Fruit fly (Drosophila melanogaster) whole organism, embryonic: Measurements from ENCODE around the gene CG12009.
A peak's percentile ranks its signal among the peaks of the same experiment; 100 is the strongest.

ENCODE experiments used
- Atf-2 ChIP-seq: fragments of 200-800 bp; sonication (Bioruptor generic); optimal IDR thresholded peaks from 2 replicates; lab custom pipeline; 2016; ENCODE audit warnings: missing biosample characterization, missing genetic modification characterization
- Awh ChIP-seq: fragments of 200-800 bp; sonication (Bioruptor generic); IDR thresholded peaks from 2 replicates; pipeline ENCODE4, ENCODE4 v1.3.6; 2022; ENCODE audit warnings: missing biosample characterization, missing genetic modification characterization
- B-H1 ChIP-seq: fragments of 200-800 bp; sonication (Bioruptor generic); IDR thresholded peaks from 3 replicates; pipeline ENCODE4 v1.3.6; 2022; ENCODE audit warnings: missing biosample characterization, missing genetic modification characterization
- CG1024 ChIP-seq: fragments of 200-800 bp; sonication (Bioruptor generic); IDR thresholded peaks from 2 replicates; pipeline ENCODE4 v1.3.6; 2022; ENCODE audit warnings: missing biosample characterization, missing genetic modification characterization
- CG12769 ChIP-seq: fragments of 200-800 bp; sonication (Bioruptor generic); optimal IDR thresholded peaks from 2 replicates; lab custom pipeline; 2019; ENCODE audit warnings: missing biosample characterization, mild to moderate bottlenecking, missing genetic modification characterization, moderate library complexity
- CG13296 ChIP-seq: fragments of 200-800 bp; sonication (Bioruptor generic); optimal IDR thresholded peaks from 3 replicates; lab custom pipeline; 2018; ENCODE audit warnings: missing biosample characterization, mild to moderate bottlenecking, missing genetic modification characterization
- CG1602 ChIP-seq: fragments of 200-800 bp; sonication (Bioruptor generic); optimal IDR thresholded peaks from 3 replicates; lab custom pipeline; 2016; ENCODE audit warnings: missing biosample characterization, missing genetic modification characterization
- CG18011 ChIP-seq: fragments of 200-800 bp; sonication (Bioruptor generic); optimal IDR thresholded peaks from 2 replicates; lab custom pipeline; 2017; ENCODE audit warnings: missing biosample characterization, missing genetic modification characterization, mild to moderate bottlenecking, moderate library complexity, missing genotype
- CG18262 ChIP-seq: fragments of 200-800 bp; optimal IDR thresholded peaks from 3 replicates; lab custom pipeline; 2019; ENCODE audit warnings: missing biosample characterization, mild to moderate bottlenecking, missing genetic modification characterization, moderate library complexity
- CG18599 ChIP-seq: fragments of 200-800 bp; sonication (Bioruptor generic); optimal IDR thresholded peaks from 3 replicates; lab custom pipeline; 2017; ENCODE audit warnings: missing biosample characterization, missing genetic modification characterization, mild to moderate bottlenecking, moderate library complexity, missing genetic modification reagents
- CG18764 ChIP-seq: fragments of 200-800 bp; sonication (Bioruptor generic); optimal IDR thresholded peaks from 3 replicates; lab custom pipeline; 2016; ENCODE audit warnings: missing biosample characterization, missing genetic modification characterization
- CG31388 ChIP-seq: fragments of 200-800 bp; sonication (Bioruptor generic); optimal IDR thresholded peaks from 2 replicates; lab custom pipeline; 2016; ENCODE audit warnings: missing biosample characterization, missing genetic modification characterization
- CG32532 ChIP-seq: fragments of 200-800 bp; sonication (Bioruptor generic); IDR thresholded peaks from 2 replicates; pipeline ENCODE4 v1.3.6; 2022; ENCODE audit warnings: missing biosample characterization, missing genetic modification characterization
- CG6175 ChIP-seq: fragments of 200-800 bp; sonication (Bioruptor generic); IDR thresholded peaks from 3 replicates; pipeline ENCODE4 v1.3.6; 2022; ENCODE audit warnings: missing biosample characterization, missing genetic modification characterization
- CG6254 ChIP-seq: fragments of 200-800 bp; sonication (Bioruptor generic); optimal IDR thresholded peaks from 3 replicates; lab custom pipeline; 2017; ENCODE audit warnings: mild to moderate bottlenecking, missing biosample characterization, missing genetic modification reagents, missing genetic modification characterization
- CG7271 ChIP-seq: fragments of 200-800 bp; sonication (Bioruptor generic); optimal IDR thresholded peaks from 2 replicates; lab custom pipeline; 2018; ENCODE audit warnings: missing biosample characterization, mild to moderate bottlenecking, missing genetic modification characterization, moderate library complexity
- CG7556 ChIP-seq: fragments of 200-800 bp; sonication (Bioruptor generic); optimal IDR thresholded peaks from 2 replicates; lab custom pipeline; 2017; ENCODE audit warnings: missing biosample characterization, mild to moderate bottlenecking, missing genetic modification characterization
- CG8281 ChIP-seq: fragments of 200-800 bp; sonication (Bioruptor generic); optimal IDR thresholded peaks from 2 replicates; lab custom pipeline; 2018; ENCODE audit warnings: missing biosample characterization, mild to moderate bottlenecking, missing genetic modification characterization, moderate library complexity
- CG8944 ChIP-seq: fragments of 200-800 bp; sonication (Bioruptor generic); optimal IDR thresholded peaks from 3 replicates; lab custom pipeline; 2016; ENCODE audit warnings: missing biosample characterization, missing genetic modification characterization
- CG9876 ChIP-seq: fragments of 200-800 bp; sonication (Bioruptor generic); optimal IDR thresholded peaks from 2 replicates; lab custom pipeline; 2016; ENCODE audit warnings: missing biosample characterization, missing genetic modification characterization
- CoRest ChIP-seq: fragments of 200-800 bp; sonication (Bioruptor generic); optimal IDR thresholded peaks from 3 replicates; lab custom pipeline; 2018; ENCODE audit warnings: missing biosample characterization, mild to moderate bottlenecking, missing genetic modification characterization, moderate library complexity
- CrebB ChIP-seq: fragments of 200-800 bp; sonication (Bioruptor generic); optimal IDR thresholded peaks from 3 replicates; lab custom pipeline; 2018; ENCODE audit warnings: missing biosample characterization, mild to moderate bottlenecking, missing genetic modification characterization
- E2f2 ChIP-seq: fragments of 200-800 bp; sonication (Bioruptor generic); IDR thresholded peaks from 2 replicates; pipeline ENCODE4 v1.3.6; 2022; ENCODE audit warnings: missing biosample characterization, missing genetic modification characterization
- Ets97D ChIP-seq: fragments of 200-800 bp; sonication (Bioruptor generic); optimal IDR thresholded peaks from 3 replicates; lab custom pipeline; 2016; ENCODE audit warnings: missing biosample characterization, missing genetic modification characterization
- Fer3 ChIP-seq: fragments of 200-800 bp; sonication (Bioruptor generic); optimal IDR thresholded peaks from 2 replicates; lab custom pipeline; 2018; ENCODE audit warnings: missing biosample characterization, mild to moderate bottlenecking, missing genetic modification characterization, moderate library complexity
- HLHmδ ChIP-seq: fragments of 200-800 bp; sonication (Bioruptor generic); optimal IDR thresholded peaks from 2 replicates; lab custom pipeline; 2018; ENCODE audit warnings: missing biosample characterization, mild to moderate bottlenecking, missing genetic modification characterization, moderate library complexity
- Hr78 ChIP-seq, 2 experiments: fragments of 200-800 bp in 1 of 2; fragments of >200 bp in 1 of 2; sonication (Bioruptor generic) in 1 of 2; optimal IDR thresholded peaks; 2 replicates each; lab custom pipeline; 2017 to 2019; ENCODE audit warnings: missing biosample characterization in 2 of 2, missing genetic modification characterization in 2 of 2, mild to moderate bottlenecking in 1 of 2, moderate library complexity in 1 of 2
- Mrtf ChIP-seq: fragments of 200-800 bp; sonication (Bioruptor generic); IDR thresholded peaks from 3 replicates; pipeline ENCODE4 v1.3.6; 2022; ENCODE audit warnings: missing biosample characterization, missing genetic modification characterization
- Sin3A ChIP-seq: fragments of >200 bp; optimal IDR thresholded peaks from 2 replicates; lab custom pipeline; 2018
- Ssrp ChIP-seq: fragments of 200-800 bp; sonication (Bioruptor generic); optimal IDR thresholded peaks from 2 replicates; lab custom pipeline; 2018; ENCODE audit warnings: missing biosample characterization, mild to moderate bottlenecking, missing genetic modification characterization, moderate library complexity
- amos ChIP-seq: fragments of 200-800 bp; sonication (Bioruptor generic); IDR thresholded peaks from 2 replicates; pipeline ENCODE4 v1.3.6; 2022; ENCODE audit warnings: missing biosample characterization, missing genetic modification characterization; ENCODE audit not compliant: partially characterized antibody
- aop ChIP-seq: fragments of 200-800 bp; sonication (Bioruptor generic); IDR thresholded peaks from 2 replicates; pipeline ENCODE4 v1.3.6; 2022; ENCODE audit warnings: missing biosample characterization, missing genetic modification characterization
- bigmax ChIP-seq: fragments of 200-800 bp; sonication (Bioruptor generic); optimal IDR thresholded peaks from 2 replicates; lab custom pipeline; 2018; ENCODE audit warnings: missing biosample characterization, mild to moderate bottlenecking, missing genetic modification characterization
- cas ChIP-seq: fragments of 200-800 bp; sonication (Bioruptor generic); IDR thresholded peaks from 2 replicates; pipeline ENCODE4 v1.3.6; 2022; ENCODE audit warnings: missing biosample characterization, missing genetic modification characterization
- caup ChIP-seq: fragments of 200-800 bp; sonication (Bioruptor generic); optimal IDR thresholded peaks from 3 replicates; lab custom pipeline; 2017; ENCODE audit warnings: missing biosample characterization, mild to moderate bottlenecking, missing genetic modification characterization, moderate library complexity; ENCODE audit not compliant: severe bottlenecking
- disco-r ChIP-seq: fragments of 200-800 bp; sonication (Bioruptor generic); optimal IDR thresholded peaks from 2 replicates; lab custom pipeline; 2016; ENCODE audit warnings: missing biosample characterization, missing genetic modification characterization
- ems ChIP-seq: fragments of 200-800 bp; sonication (Bioruptor generic); optimal IDR thresholded peaks from 3 replicates; lab custom pipeline; 2016; ENCODE audit warnings: missing biosample characterization, missing genetic modification characterization
- fd64A ChIP-seq: fragments of 200-800 bp; sonication (Bioruptor generic); optimal IDR thresholded peaks from 3 replicates; lab custom pipeline; 2018; ENCODE audit warnings: missing biosample characterization, mild to moderate bottlenecking, missing genetic modification characterization
- gsb ChIP-seq: fragments of 200-800 bp; sonication (Bioruptor generic); IDR thresholded peaks from 2 replicates; pipeline ENCODE4 v1.3.6; 2022; ENCODE audit warnings: missing biosample characterization, missing genetic modification characterization
- jigr1 ChIP-seq: fragments of 200-800 bp; sonication (Bioruptor generic); IDR thresholded peaks from 3 replicates; pipeline ENCODE4 v1.3.6; 2022; ENCODE audit warnings: missing biosample characterization, missing genetic modification characterization
- kah ChIP-seq: fragments of 200-800 bp; sonication (Bioruptor generic); optimal IDR thresholded peaks from 2 replicates; lab custom pipeline; 2018; ENCODE audit warnings: missing biosample characterization, mild to moderate bottlenecking, missing genetic modification characterization
- ken ChIP-seq: fragments of 200-800 bp; sonication (Bioruptor generic); IDR thresholded peaks from 3 replicates; pipeline ENCODE4 v1.3.6; 2022; ENCODE audit warnings: missing biosample characterization, missing genetic modification characterization
- mam ChIP-seq: fragments of 200-800 bp; sonication (Bioruptor generic); optimal IDR thresholded peaks from 3 replicates; lab custom pipeline; 2016; ENCODE audit warnings: missing biosample characterization, missing genetic modification characterization
- nau ChIP-seq: fragments of 200-800 bp; sonication (Bioruptor generic); optimal IDR thresholded peaks from 3 replicates; lab custom pipeline; 2017; ENCODE audit warnings: missing biosample characterization, mild to moderate bottlenecking, missing genetic modification characterization, missing genetic modification reagents
- org-1 ChIP-seq: fragments of 200-800 bp; sonication (Bioruptor generic); optimal IDR thresholded peaks from 2 replicates; lab custom pipeline; 2017; ENCODE audit warnings: missing biosample characterization, missing genetic modification characterization
- row ChIP-seq: fragments of 200-800 bp; sonication (Bioruptor generic); IDR thresholded peaks from 3 replicates; pipeline ENCODE4 v1.3.6; 2022; ENCODE audit warnings: missing biosample characterization, missing genetic modification characterization
- schlank ChIP-seq: fragments of 200-800 bp; sonication (Bioruptor generic); optimal IDR thresholded peaks from 2 replicates; lab custom pipeline; 2018; ENCODE audit warnings: missing biosample characterization, mild to moderate bottlenecking, missing genetic modification characterization
- sr ChIP-seq: fragments of 200-800 bp; sonication (Bioruptor generic); IDR thresholded peaks from 3 replicates; pipeline ENCODE4 v1.3.6; 2022; ENCODE audit warnings: missing biosample characterization, missing genetic modification characterization
- toy ChIP-seq: fragments of 200-800 bp; sonication (Bioruptor generic); IDR thresholded peaks from 2 replicates; pipeline ENCODE4 v1.3.6; 2022; ENCODE audit warnings: missing biosample characterization, missing genetic modification characterization
- zen2 ChIP-seq: fragments of 200-800 bp; sonication (Bioruptor generic); IDR thresholded peaks from 3 replicates; pipeline ENCODE4 v1.3.6; 2022; ENCODE audit warnings: missing biosample characterization, missing genetic modification characterization; ENCODE audit not compliant: partially characterized antibody
- zfh2 ChIP-seq: fragments of 200-800 bp; sonication (Bioruptor generic); optimal IDR thresholded peaks from 2 replicates; lab custom pipeline; 2016; ENCODE audit warnings: missing biosample characterization, missing genetic modification characterization

Gene CG12009

dm6 chr3L:3303087-3303526 lies 11.8 kb downstream of the CG12009 start, which contains the start of gene CG14968 (continued):
- peak; percentile 97 for TF ChIP-seq CG18599
- peak; percentile 92 for TF ChIP-seq gsb (GFP tag; lab: Robert Waterston, UW)
- TF ChIP-seq Mrtf (GFP tag; lab: Robert Waterston, UW), result peak; percentile 94
- peak; percentile 91 for TF ChIP-seq CG1602
- TF ChIP-seq disco-r (GFP tag; lab: Kevin White, UChicago), result peak; percentile 24
- TF ChIP-seq amos (GFP tag; lab: Robert Waterston, UW), result no peak
- TF ChIP-seq HLHmδ (GFP tag; lab: Kevin White, UChicago), result no peak
- peak; percentile 90 for TF ChIP-seq cas (GFP tag; lab: Robert Waterston, UW)
- TF ChIP-seq zfh2 (GFP tag; lab: Kevin White, UChicago), result peak; percentile 75
- peak; percentile 97 for TF ChIP-seq Fer3
- peak; percentile 85 for TF ChIP-seq nau (GFP tag; lab: Kevin White, UChicago)
- TF ChIP-seq B-H1 (GFP tag; lab: Robert Waterston, UW), result peak; percentile 90
- TF ChIP-seq CrebB, result peak; percentile 88
- peak; percentile 93 for TF ChIP-seq CG13296 (GFP tag; lab: Kevin White, UChicago)
- TF ChIP-seq fd64A (GFP tag; lab: Kevin White, UChicago), result peak; percentile 68
- peak; percentile 90 for TF ChIP-seq CG1024 (GFP tag; lab: Robert Waterston, UW)
- peak; percentile 34 for TF ChIP-seq CG8944 (GFP tag; lab: Kevin White, UChicago)
- TF ChIP-seq Atf-2, result peak; percentile 57
- TF ChIP-seq E2f2 (GFP tag; lab: Robert Waterston, UW), result peak; percentile 76
- peak; percentile 75 for TF ChIP-seq CG8281 (tag; lab: Kevin White, UChicago)
- TF ChIP-seq ken (GFP tag; lab: Robert Waterston, UW), result peak; percentile 94
- no peak for TF ChIP-seq CG9876 (GFP tag; lab: Kevin White, UChicago)
- TF ChIP-seq CG7556, result peak; percentile 86
- TF ChIP-seq aop (GFP tag; lab: Robert Waterston, UW), result peak; percentile 82
- TF ChIP-seq zen2 (GFP tag; lab: Robert Waterston, UW), result no peak
- TF ChIP-seq toy, result peak; percentile 90
- TF ChIP-seq CG18011 (GFP tag; lab: Kevin White, UChicago), result peak; percentile 83
- peak; percentile 94 for TF ChIP-seq CoRest (tag; lab: Kevin White, UChicago)
- TF ChIP-seq CG12769, result no peak
- peak; percentile 75 for TF ChIP-seq CG7271 (tag; lab: Kevin White, UChicago)
- peak; percentile 81 for TF ChIP-seq CG6254 (GFP tag; lab: Kevin White, UChicago)
- peak; percentile 80 for TF ChIP-seq CG31388 (GFP tag; lab: Kevin White, UChicago)
- TF ChIP-seq Sin3A (lab: Kevin White, UChicago), result no peak
- TF ChIP-seq row, result peak; percentile 96
- peak; percentile 94 for TF ChIP-seq CG6175 (GFP tag; lab: Robert Waterston, UW)
- peak; percentile 29 for TF ChIP-seq Ets97D
- TF ChIP-seq kah (GFP tag; lab: Kevin White, UChicago), result peak; percentile 83
- TF ChIP-seq mam (GFP tag; lab: Kevin White, UChicago), result peak; percentile 89
- TF ChIP-seq org-1 (GFP tag; lab: Kevin White, UChicago), result peak; percentile 71
- peak; percentile 85 for TF ChIP-seq jigr1 (GFP tag; lab: Robert Waterston, UW)
- TF ChIP-seq CG18262 (tag; lab: Kevin White, UChicago), result peak; percentile 92
- peak; percentile 70 for TF ChIP-seq schlank (tag; lab: Kevin White, UChicago)
- TF ChIP-seq ems (GFP tag; lab: Kevin White, UChicago), result peak; percentile 91
- peak; percentile 87 for TF ChIP-seq CG18764 (GFP tag; lab: Kevin White, UChicago)
- peak in 1 of 2 experiments; percentile 78 for TF ChIP-seq Hr78 (GFP tag; optimal IDR thresholded peaks at IDR 0.05; lab: Kevin White, UChicago)
- peak; percentile 98 for TF ChIP-seq CG32532 (GFP tag; lab: Robert Waterston, UW)
- TF ChIP-seq sr (GFP tag; lab: Robert Waterston, UW), result peak; percentile 78
- peak; percentile 92 for TF ChIP-seq Ssrp (tag; lab: Kevin White, UChicago)
- peak; percentile 96 for TF ChIP-seq caup
- peak; percentile 74 for TF ChIP-seq bigmax (GFP tag; lab: Kevin White, UChicago)
- TF ChIP-seq Awh (GFP tag; lab: Robert Waterston, UW), result peak; percentile 96
